Worm (Caenorhabditis elegans) whole organism, L1 larva: ENCODE results near the gene T23D5.8.
"Not testable (repeated sequence)": the region's sequence is repeated elsewhere in the genome, so short reads cannot be mapped to it uniquely, and the experiment has no call there.

Experiments used
- C16A3.4 ChIP-seq: fragments of 150-350 bp; optimal IDR thresholded peaks from 2 replicates; lab custom pipeline; 2014; ENCODE audit warnings: missing biosample characterization, missing genetic modification characterization
- aha-1 ChIP-seq: fragments of 150-350 bp; optimal IDR thresholded peaks from 2 replicates; lab custom pipeline; 2014; ENCODE audit warnings: missing biosample characterization, missing genetic modification characterization
- alr-1 ChIP-seq: fragments of 200-800 bp; sonication (Bioruptor generic); optimal IDR thresholded peaks from 2 replicates; lab custom pipeline; 2018; ENCODE audit warnings: borderline replicate concordance, mild to moderate bottlenecking, missing genetic modification characterization, missing compliant biosample characterization
- aly-2 ChIP-seq: fragments of 150-350 bp; optimal IDR thresholded peaks from 2 replicates; lab custom pipeline; 2014; ENCODE audit warnings: missing biosample characterization, missing genetic modification characterization
- blmp-1 ChIP-seq: fragments of 150-350 bp; optimal IDR thresholded peaks from 2 replicates; lab custom pipeline; 2014; ENCODE audit warnings: missing biosample characterization, missing genetic modification characterization
- ceh-82 ChIP-seq, 3 experiments: fragments of 150-350 bp in 1 of 3; sonication (generic microtip) in 2 of 3; optimal IDR thresholded peaks; 2 replicates each; lab custom pipeline; 2014 to 2017; ENCODE audit warnings: missing biosample characterization in 3 of 3, missing genetic modification characterization in 3 of 3
- ceh-90 ChIP-seq: sonication (generic microtip); optimal IDR thresholded peaks from 2 replicates; lab custom pipeline; 2016; ENCODE audit warnings: missing genetic modification characterization, missing compliant biosample characterization
- ces-1 ChIP-seq: fragments of 150-350 bp; optimal IDR thresholded peaks from 2 replicates; lab custom pipeline; 2014; ENCODE audit warnings: missing biosample characterization, missing genetic modification reagents, missing genetic modification characterization
- dpl-1 ChIP-seq, 3 experiments: fragments of 150-350 bp in 2 of 3; sonication (generic microtip) in 1 of 3; optimal IDR thresholded peaks; 2 replicates each; lab custom pipeline; 2014 to 2017; ENCODE audit warnings: missing biosample characterization in 3 of 3, missing genetic modification characterization in 3 of 3, missing genetic modification reagents in 3 of 3
- egl-13 ChIP-seq: sonication (generic microtip); optimal IDR thresholded peaks from 2 replicates; lab custom pipeline; 2016; ENCODE audit warnings: missing genotype, missing genetic modification reagents, missing genetic modification characterization, missing compliant biosample characterization
- egl-27 ChIP-seq, 2 experiments: fragments of 150-350 bp in 1 of 2; sonication (generic microtip); optimal IDR thresholded peaks; 3 replicates each; lab custom pipeline; 2017 to 2018; ENCODE audit warnings: missing biosample characterization in 2 of 2, missing genetic modification characterization in 2 of 2, missing genetic modification reagents in 2 of 2
- elt-3 ChIP-seq, 6 experiments: fragments of 150-350 bp in 1 of 6; sonication (generic microtip); optimal IDR thresholded peaks; 2 replicates each; lab custom pipeline; 2017 to 2018; ENCODE audit warnings: missing biosample characterization in 6 of 6, missing genetic modification characterization in 6 of 6, inconsistent platforms in 1 of 6
- ets-5 ChIP-seq: fragments of 200-800 bp; sonication (Bioruptor generic); IDR thresholded peaks from 2 replicates; pipeline ENCODE4 v1.3.6; 2022; ENCODE audit warnings: missing genetic modification characterization, missing compliant biosample characterization
- fkh-4 ChIP-seq: sonication (generic microtip); optimal IDR thresholded peaks from 2 replicates; lab custom pipeline; 2016; ENCODE audit warnings: missing compliant biosample characterization, missing genetic modification characterization, borderline replicate concordance
- fos-1 ChIP-seq: fragments of 150-350 bp; optimal IDR thresholded peaks from 2 replicates; lab custom pipeline; 2014; ENCODE audit warnings: missing biosample characterization, missing genetic modification characterization
- grh-1 ChIP-seq: fragments of 200-800 bp; sonication (Bioruptor generic); IDR thresholded peaks from 2 replicates; pipeline ENCODE4 v1.3.6; 2022; ENCODE audit warnings: missing genetic modification reagents, missing genetic modification characterization, missing compliant biosample characterization
- hlh-17 ChIP-seq: fragments of 200-800 bp; sonication (Bioruptor generic); optimal IDR thresholded peaks from 2 replicates; lab custom pipeline; 2018; ENCODE audit warnings: missing genetic modification characterization, mild to moderate bottlenecking, missing compliant biosample characterization, moderate library complexity, borderline replicate concordance
- hlh-4 ChIP-seq: sonication (generic microtip); optimal IDR thresholded peaks from 2 replicates; lab custom pipeline; 2016; ENCODE audit warnings: mild to moderate bottlenecking, missing genetic modification characterization, missing compliant biosample characterization
- hpl-2 ChIP-seq: fragments of 150-350 bp; optimal IDR thresholded peaks from 2 replicates; lab custom pipeline; 2014; ENCODE audit warnings: missing biosample characterization, missing genetic modification reagents, missing genetic modification characterization
- irx-1 ChIP-seq: sonication (generic microtip); optimal IDR thresholded peaks from 2 replicates; lab custom pipeline; 2016; ENCODE audit warnings: missing genetic modification characterization, missing compliant biosample characterization
- lin-35 ChIP-seq, 2 experiments: fragments of 150-350 bp; optimal IDR thresholded peaks; 2 replicates each; lab custom pipeline; 2014; ENCODE audit warnings: missing biosample characterization in 2 of 2, missing genetic modification characterization in 2 of 2, missing genetic modification reagents in 2 of 2
- lin-39 ChIP-seq: fragments of 150-350 bp; optimal IDR thresholded peaks from 2 replicates; lab custom pipeline; 2014; ENCODE audit warnings: missing biosample characterization, missing genetic modification reagents, missing genetic modification characterization
- mdl-1 ChIP-seq, 2 experiments: fragments of 150-350 bp; optimal IDR thresholded peaks; 2 replicates each; lab custom pipeline; 2014 to 2017; ENCODE audit warnings: missing biosample characterization in 2 of 2, missing genetic modification characterization in 2 of 2, inconsistent platforms in 1 of 2
- nhr-20 ChIP-seq: sonication (generic microtip); optimal IDR thresholded peaks from 2 replicates; lab custom pipeline; 2016; ENCODE audit warnings: mild to moderate bottlenecking, missing genetic modification characterization, missing compliant biosample characterization
- nhr-237 ChIP-seq: fragments of 150-350 bp; optimal IDR thresholded peaks from 2 replicates; lab custom pipeline; 2014; ENCODE audit warnings: missing biosample characterization, missing genetic modification characterization
- nhr-47 ChIP-seq: sonication (generic microtip); optimal IDR thresholded peaks from 2 replicates; lab custom pipeline; 2016; ENCODE audit warnings: mild to moderate bottlenecking, missing genetic modification characterization, moderate library complexity, missing compliant biosample characterization
- nhr-76 ChIP-seq: sonication (generic microtip); optimal IDR thresholded peaks from 2 replicates; lab custom pipeline; 2017; ENCODE audit warnings: missing biosample characterization, missing genetic modification characterization
- nhr-77 ChIP-seq: fragments of 150-350 bp; optimal IDR thresholded peaks from 2 replicates; lab custom pipeline; 2014; ENCODE audit warnings: missing biosample characterization, missing genetic modification characterization
- nhr-90 ChIP-seq: sonication (generic microtip); optimal IDR thresholded peaks from 2 replicates; lab custom pipeline; 2016; ENCODE audit warnings: mild to moderate bottlenecking, missing genetic modification characterization, missing compliant biosample characterization; ENCODE audit not compliant: poor library complexity
- pax-3 ChIP-seq: fragments of 200-800 bp; sonication (Bioruptor generic); optimal IDR thresholded peaks from 2 replicates; lab custom pipeline; 2018; ENCODE audit warnings: mild to moderate bottlenecking, missing genetic modification characterization, moderate library complexity, missing compliant biosample characterization
- rnt-1 ChIP-seq: sonication (generic microtip); optimal IDR thresholded peaks from 2 replicates; lab custom pipeline; 2016; ENCODE audit warnings: mild to moderate bottlenecking, missing genetic modification characterization, moderate library complexity, missing compliant biosample characterization
- skn-1 ChIP-seq: fragments of 150-350 bp; optimal IDR thresholded peaks from 2 replicates; lab custom pipeline; 2014; ENCODE audit warnings: missing biosample characterization, missing genetic modification characterization
- snpc-4 ChIP-seq: fragments of 150-350 bp; optimal IDR thresholded peaks from 2 replicates; lab custom pipeline; 2014; ENCODE audit warnings: missing biosample characterization, missing genetic modification characterization
- sptf-1 ChIP-seq: fragments of 150-350 bp; optimal IDR thresholded peaks from 2 replicates; lab custom pipeline; 2014; ENCODE audit warnings: missing biosample characterization, missing genetic modification characterization
- sup-37 ChIP-seq: fragments of 200-800 bp; sonication (Bioruptor generic); optimal IDR thresholded peaks from 2 replicates; lab custom pipeline; 2018; ENCODE audit warnings: mild to moderate bottlenecking, missing genetic modification characterization, missing compliant biosample characterization
- swsn-7 ChIP-seq: sonication (generic microtip); optimal IDR thresholded peaks from 2 replicates; lab custom pipeline; 2016; ENCODE audit warnings: missing genetic modification characterization, missing compliant biosample characterization
- tbx-2 ChIP-seq: sonication (generic microtip); optimal IDR thresholded peaks from 2 replicates; lab custom pipeline; 2016; ENCODE audit warnings: missing genetic modification characterization, missing compliant biosample characterization
- unc-30 ChIP-seq: sonication (generic microtip); optimal IDR thresholded peaks from 2 replicates; lab custom pipeline; 2017; ENCODE audit warnings: missing biosample characterization, missing genetic modification characterization
- vab-15 ChIP-seq: sonication (generic microtip); optimal IDR thresholded peaks from 2 replicates; lab custom pipeline; 2017; ENCODE audit warnings: missing genotype, mild to moderate bottlenecking, missing genetic modification characterization, missing compliant biosample characterization
- xbp-1 ChIP-seq: sonication (generic microtip); optimal IDR thresholded peaks from 2 replicates; lab custom pipeline; 2016; ENCODE audit warnings: missing genetic modification characterization, missing compliant biosample characterization
- zip-4 ChIP-seq: fragments of 200-800 bp; sonication (Bioruptor generic); optimal IDR thresholded peaks from 2 replicates; lab custom pipeline; 2018; ENCODE audit warnings: mild to moderate bottlenecking, missing genetic modification characterization, moderate library complexity, missing compliant biosample characterization
- ztf-11 ChIP-seq, 2 experiments: sonication (generic microtip); optimal IDR thresholded peaks; 2 replicates each; lab custom pipeline; 2016 to 2017; ENCODE audit warnings: missing genetic modification characterization in 2 of 2, missing biosample characterization in 1 of 2, missing compliant biosample characterization in 1 of 2

The T23D5.8 gene

DNA sequence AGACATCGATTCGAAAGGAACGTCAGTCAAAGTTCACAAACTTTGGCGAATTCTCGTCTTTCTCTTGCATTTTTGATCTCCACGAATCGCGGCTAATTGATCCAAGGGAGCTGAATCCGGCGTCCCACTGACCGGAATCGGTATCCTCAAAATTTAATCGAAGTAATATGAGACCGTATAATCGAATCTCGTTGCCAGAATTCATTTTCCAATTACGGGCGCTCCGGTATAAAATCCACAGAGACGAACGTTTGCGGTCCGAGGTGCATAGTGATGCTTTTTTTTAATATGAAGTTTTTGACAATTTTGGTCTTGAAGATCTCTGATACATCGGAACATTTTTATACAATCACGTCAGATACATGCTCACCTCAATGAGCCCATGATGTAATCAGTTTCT, 9.4 kb upstream of the T23D5.8 start:
- TF ChIP-seq nhr-90 (tag; lab: Kevin White, UChicago), result no peak
- no peak for TF ChIP-seq fkh-4
- no peak for TF ChIP-seq egl-27 (tag; optimal IDR thresholded peaks at IDR 0.05; lab: Kevin White, UChicago)
- TF ChIP-seq grh-1 (GFP tag; lab: Robert Waterston, UW), result no peak
- TF ChIP-seq vab-15 (tag; lab: Kevin White, UChicago), result no peak
- no peak for TF ChIP-seq irx-1 (tag; lab: Kevin White, UChicago)
- no peak for TF ChIP-seq aha-1 (tag; lab: Kevin White, UChicago)
- no peak for TF ChIP-seq egl-13 (tag; lab: Kevin White, UChicago)
- no peak for TF ChIP-seq snpc-4 (tag; lab: Kevin White, UChicago)
- no peak for TF ChIP-seq mdl-1 (tag; optimal IDR thresholded peaks at IDR 0.05; lab: Kevin White, UChicago)
- no peak for TF ChIP-seq nhr-47 (tag; lab: Kevin White, UChicago)
- no peak for TF ChIP-seq lin-39 (tag; lab: Kevin White, UChicago)
- no peak for TF ChIP-seq nhr-20 (tag; lab: Kevin White, UChicago)
- no peak for TF ChIP-seq C16A3.4 (tag; lab: Kevin White, UChicago)
- TF ChIP-seq hlh-4 (tag; lab: Kevin White, UChicago), result no peak
- TF ChIP-seq nhr-76, result no peak
- TF ChIP-seq ceh-82 (tag; optimal IDR thresholded peaks at IDR 0.05; lab: Kevin White, UChicago), result no peak
- TF ChIP-seq hpl-2 (GFP tag; lab: Kevin White, UChicago), result no peak
- no peak for TF ChIP-seq hlh-17 (GFP tag; lab: Kevin White, UChicago)
- TF ChIP-seq fos-1, result no peak

- TF ChIP-seq aly-2, swsn-7, rnt-1 (tag; lab: Kevin White, UChicago): not testable (repeated sequence)
Measured at ce11 chrV:15754731-15755130, 6.5 kb upstream of the T23D5.8 start, which contains the start of gene str-8. str-8 (plus strand) TSS chrV:15755031.

- TF ChIP-seq lin-35 (GFP tag; optimal IDR thresholded peaks at IDR 0.05; lab: Kevin White, UChicago); fos-1; tbx-2 (tag; lab: Kevin White, UChicago): not testable (repeated sequence)
Measured at ce11 chrV:15752941-15753340, 4.7 kb upstream of the T23D5.8 start, which contains the start of gene str-5. str-5 (plus strand) TSS chrV:15753241.

ce11 chrV:15752049-15752448, 3.8 kb upstream of the T23D5.8 start, which contains the start of gene str-43:
str-43 (minus strand) TSS chrV:15752149.
- TF ChIP-seq xbp-1 (no peak), ets-5 (GFP tag; lab: Robert Waterston, UW) (no peak), ceh-82 (tag; optimal IDR thresholded peaks at IDR 0.05; lab: Kevin White, UChicago) (no peak), dpl-1 (GFP tag; optimal IDR thresholded peaks at IDR 0.05; lab: Kevin White, UChicago) (no peak), mdl-1 (tag; optimal IDR thresholded peaks at IDR 0.05; lab: Kevin White, UChicago) (no peak), nhr-237 (tag; lab: Kevin White, UChicago) (no peak), nhr-47 (tag; lab: Kevin White, UChicago) (no peak), skn-1 (tag; lab: Kevin White, UChicago) (no peak), elt-3 (tag; optimal IDR thresholded peaks at IDR 0.05; lab: Kevin White, UChicago) (no peak), tbx-2 (tag; lab: Kevin White, UChicago) (no peak), ceh-90 (tag; lab: Kevin White, UChicago) (no peak), irx-1 (tag; lab: Kevin White, UChicago) (no peak)

DNA sequence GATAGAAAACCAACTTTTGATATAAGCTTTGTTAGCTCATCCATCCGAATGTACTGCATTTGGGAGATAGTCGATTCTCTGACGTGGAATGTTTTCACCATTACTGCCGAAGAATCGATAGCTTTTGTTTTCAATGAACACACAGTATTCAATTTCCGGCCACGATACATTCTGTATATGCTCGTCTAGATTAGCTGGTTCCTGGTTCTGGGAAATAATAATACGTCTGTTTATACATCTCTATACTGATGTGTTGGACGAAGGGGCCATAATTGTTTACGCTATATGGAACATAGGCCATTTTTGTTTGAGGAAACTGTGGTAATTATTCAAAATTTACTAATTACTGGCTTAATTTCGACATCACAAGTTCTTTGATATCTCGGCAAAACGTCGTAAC, 1.9 kb upstream of the T23D5.8 start, which contains the start of gene str-6:
str-6 (minus strand) TSS at position 101 of the 400 bp plus-strand sequence.
- TF ChIP-seq ztf-11 (tag; optimal IDR thresholded peaks at IDR 0.05; lab: Kevin White, UChicago) (no peak), sptf-1 (tag; lab: Kevin White, UChicago) (no peak), mdl-1 (tag; optimal IDR thresholded peaks at IDR 0.05; lab: Kevin White, UChicago) (no peak), zip-4 (GFP tag; lab: Kevin White, UChicago) (no peak), xbp-1 (no peak), blmp-1 (no peak), alr-1 (tag; lab: Kevin White, UChicago) (no peak), nhr-77 (no peak), aha-1 (tag; lab: Kevin White, UChicago) (no peak), hpl-2 (GFP tag; lab: Kevin White, UChicago) (no peak), sup-37 (GFP tag; lab: Kevin White, UChicago) (no peak), unc-30 (tag; lab: Kevin White, UChicago) (no peak), vab-15 (tag; lab: Kevin White, UChicago) (no peak), ces-1 (no peak), pax-3 (no peak), fos-1 (no peak)
